Worm (Caenorhabditis elegans) whole organism, young adult: ENCODE results near the gene K10B4.1.

ENCODE experiments used
- B0019.2 ChIP-seq: fragments of 200-800 bp; sonication (Bioruptor generic); conservative IDR thresholded peaks from 2 replicates; pipeline ENCODE4 v1.3.6; 2022; ENCODE audit warnings: missing genetic modification reagents, missing genetic modification characterization, missing compliant biosample characterization
- C06A6.2 ChIP-seq: fragments of 200-800 bp; sonication (Bioruptor generic); conservative IDR thresholded peaks from 2 replicates; pipeline ENCODE4 v1.3.6; 2022; ENCODE audit warnings: missing genetic modification characterization, missing compliant biosample characterization
- C17E4.6 ChIP-seq: fragments of 200-800 bp; sonication (Bioruptor generic); IDR thresholded peaks from 2 replicates; pipeline ENCODE4 v1.3.6; 2022; ENCODE audit warnings: missing genetic modification reagents, missing genetic modification characterization, missing compliant biosample characterization
- F23B12.7 ChIP-seq: sonication (generic microtip); optimal IDR thresholded peaks from 2 replicates; lab custom pipeline; 2017; ENCODE audit warnings: missing genetic modification characterization, mild to moderate bottlenecking, missing compliant biosample characterization, antibody characterized with exemption, moderate library complexity; ENCODE audit not compliant: insufficient read depth
- F57A8.1 ChIP-seq: fragments of 200-800 bp; sonication (Bioruptor generic); optimal IDR thresholded peaks from 2 replicates; lab custom pipeline; 2018; ENCODE audit warnings: mild to moderate bottlenecking, missing genetic modification characterization, moderate library complexity, missing compliant biosample characterization
- K12H6.12 ChIP-seq: fragments of 200-800 bp; sonication (Bioruptor generic); optimal IDR thresholded peaks from 2 replicates; lab custom pipeline; 2018; ENCODE audit warnings: mild to moderate bottlenecking, missing genetic modification characterization, missing compliant biosample characterization
- T26A5.8 ChIP-seq: sonication (generic microtip); optimal IDR thresholded peaks from 2 replicates; lab custom pipeline; 2016; ENCODE audit warnings: missing genetic modification characterization, missing compliant biosample characterization
- akir-1 ChIP-seq: fragments of 200-800 bp; sonication (Bioruptor generic); optimal IDR thresholded peaks from 2 replicates; lab custom pipeline; 2018; ENCODE audit warnings: mild to moderate bottlenecking, missing genetic modification characterization, moderate library complexity, missing compliant biosample characterization
- ama-1 ChIP-seq, 3 experiments: fragments of 150-350 bp in 1 of 3; sonication (generic microtip) in 2 of 3; optimal IDR thresholded peaks; 2 replicates each; lab custom pipeline; 2014 to 2018; ENCODE audit warnings: missing biosample characterization in 2 of 3, missing genetic modification characterization in 2 of 3, missing genetic modification reagents in 2 of 3
- aptf-3 ChIP-seq: fragments of 200-800 bp; sonication (Bioruptor generic); IDR thresholded peaks from 2 replicates; pipeline ENCODE4 v1.3.6; 2022; ENCODE audit warnings: missing genetic modification characterization, missing compliant biosample characterization
- athp-1 ChIP-seq: sonication (generic microtip); optimal IDR thresholded peaks from 2 replicates; lab custom pipeline; 2017; ENCODE audit warnings: mild to moderate bottlenecking, missing genetic modification characterization, missing compliant biosample characterization
- attf-3 ChIP-seq: fragments of 200-800 bp; sonication (Bioruptor generic); conservative IDR thresholded peaks from 2 replicates; pipeline ENCODE4 v1.3.6; 2022; ENCODE audit warnings: missing genetic modification reagents, missing genetic modification characterization, missing compliant biosample characterization
- bed-1 ChIP-seq: fragments of 200-800 bp; sonication (Bioruptor generic); IDR thresholded peaks from 2 replicates; pipeline ENCODE4 v1.3.6; 2022; ENCODE audit warnings: missing genetic modification reagents, missing genetic modification characterization, missing compliant biosample characterization
- bed-2 ChIP-seq: fragments of 200-800 bp; sonication (Bioruptor generic); IDR thresholded peaks from 2 replicates; pipeline ENCODE4 v1.3.6; 2022; ENCODE audit warnings: missing genetic modification reagents, missing genetic modification characterization, missing compliant biosample characterization
- ceh-79 ChIP-seq: sonication (generic microtip); optimal IDR thresholded peaks from 2 replicates; lab custom pipeline; 2017; ENCODE audit warnings: mild to moderate bottlenecking, missing genetic modification characterization, missing compliant biosample characterization
- ceh-91 ChIP-seq: fragments of 200-800 bp; sonication (Bioruptor generic); IDR thresholded peaks from 2 replicates; pipeline ENCODE4 v1.3.6; 2022; ENCODE audit warnings: missing genetic modification reagents, missing genetic modification characterization, missing compliant biosample characterization
- chd-7 ChIP-seq: sonication (generic microtip); optimal IDR thresholded peaks from 2 replicates; lab custom pipeline; 2016; ENCODE audit warnings: mild to moderate bottlenecking, missing genetic modification characterization, moderate library complexity, missing compliant biosample characterization
- efl-1 ChIP-seq: fragments of 150-350 bp; optimal IDR thresholded peaks from 2 replicates; lab custom pipeline; 2014; ENCODE audit warnings: missing biosample characterization, missing genetic modification reagents, missing genetic modification characterization
- egl-44 ChIP-seq: fragments of 200-800 bp; sonication (Bioruptor generic); IDR thresholded peaks from 2 replicates; pipeline ENCODE4 v1.3.6; 2022; ENCODE audit warnings: missing genetic modification reagents, missing genetic modification characterization, missing compliant biosample characterization
- ekl-4 ChIP-seq: fragments of 200-800 bp; sonication (Bioruptor generic); IDR thresholded peaks from 2 replicates; pipeline ENCODE4 v1.3.6; 2022; ENCODE audit warnings: missing genetic modification reagents, missing genetic modification characterization, missing compliant biosample characterization
- ets-4 ChIP-seq: fragments of 200-800 bp; sonication (Bioruptor generic); optimal IDR thresholded peaks from 2 replicates; lab custom pipeline; 2018; ENCODE audit warnings: mild to moderate bottlenecking, missing genetic modification characterization, missing compliant biosample characterization
- gei-17 ChIP-seq: fragments of 200-800 bp; sonication (Bioruptor generic); optimal IDR thresholded peaks from 2 replicates; lab custom pipeline; 2018; ENCODE audit warnings: mild to moderate bottlenecking, missing genetic modification characterization, missing compliant biosample characterization
- lin-40 ChIP-seq: sonication (generic microtip); optimal IDR thresholded peaks from 2 replicates; lab custom pipeline; 2016; ENCODE audit warnings: missing genetic modification characterization, mild to moderate bottlenecking, missing compliant biosample characterization, missing genotype, missing genetic modification reagents
- lir-1 ChIP-seq: fragments of 200-800 bp; sonication (Bioruptor generic); conservative IDR thresholded peaks from 2 replicates; pipeline ENCODE4 v1.3.6; 2022; ENCODE audit warnings: missing genetic modification reagents, missing genetic modification characterization, missing compliant biosample characterization
- lsl-1 ChIP-seq: fragments of 200-800 bp; sonication (Bioruptor generic); optimal IDR thresholded peaks from 2 replicates; lab custom pipeline; 2018; ENCODE audit warnings: mild to moderate bottlenecking, missing genetic modification characterization, moderate library complexity, missing compliant biosample characterization
- mes-4 ChIP-seq: sonication (generic microtip); optimal IDR thresholded peaks from 2 replicates; lab custom pipeline; 2016; ENCODE audit warnings: missing genotype, missing genetic modification characterization, missing compliant biosample characterization
- nfya-1 ChIP-seq: sonication (generic microtip); optimal IDR thresholded peaks from 2 replicates; lab custom pipeline; 2017; ENCODE audit warnings: antibody characterized with exemption, missing compliant biosample characterization, missing genetic modification characterization, borderline replicate concordance; ENCODE audit not compliant: insufficient read depth
- nhr-179 ChIP-seq: sonication (generic microtip); optimal IDR thresholded peaks from 2 replicates; lab custom pipeline; 2016; ENCODE audit warnings: mild to moderate bottlenecking, missing genetic modification characterization, missing compliant biosample characterization
- pha-4 ChIP-seq: fragments of 150-350 bp; sonication (generic microtip); optimal IDR thresholded peaks from 2 replicates; lab custom pipeline; 2014; ENCODE audit warnings: missing biosample characterization, missing genetic modification reagents, missing genetic modification characterization
- rec-8 ChIP-seq, 2 experiments: sonication (generic microtip); optimal IDR thresholded peaks; 2 replicates each; lab custom pipeline; 2016; ENCODE audit warnings: mild to moderate bottlenecking in 2 of 2, missing genetic modification characterization in 2 of 2, missing genetic modification reagents in 2 of 2, missing genotype in 2 of 2, missing biosample characterization in 1 of 2, missing compliant biosample characterization in 1 of 2, moderate library complexity in 1 of 2
- repo-1 ChIP-seq: sonication (generic microtip); optimal IDR thresholded peaks from 2 replicates; lab custom pipeline; 2017; ENCODE audit warnings: mild to moderate bottlenecking, missing genetic modification characterization, missing compliant biosample characterization
- rpc-1 ChIP-seq, 2 experiments: fragments of 150-350 bp in 1 of 2; sonication (generic microtip) in 1 of 2; optimal IDR thresholded peaks; 2 replicates each; lab custom pipeline; 2014 to 2018; ENCODE audit warnings: missing biosample characterization in 1 of 2, missing genetic modification characterization in 1 of 2, missing genetic modification reagents in 1 of 2, missing genotype in 1 of 2
- sea-2 ChIP-seq: fragments of 200-800 bp; sonication (Bioruptor generic); IDR thresholded peaks from 2 replicates; pipeline ENCODE4 v1.3.6; 2022; ENCODE audit warnings: missing genetic modification characterization, missing compliant biosample characterization
- snpc-1.1 ChIP-seq: sonication (generic microtip); optimal IDR thresholded peaks from 2 replicates; lab custom pipeline; 2017; ENCODE audit warnings: missing genetic modification characterization, mild to moderate bottlenecking, missing compliant biosample characterization, antibody characterized with exemption, moderate library complexity, missing genotype, missing genetic modification reagents; ENCODE audit not compliant: insufficient read depth
- somi-1 ChIP-seq: fragments of 200-800 bp; sonication (Bioruptor generic); optimal IDR thresholded peaks from 2 replicates; lab custom pipeline; 2018; ENCODE audit warnings: mild to moderate bottlenecking, missing genetic modification characterization, missing compliant biosample characterization
- tbx-9 ChIP-seq: sonication (generic microtip); optimal IDR thresholded peaks from 2 replicates; lab custom pipeline; 2016; ENCODE audit warnings: borderline replicate concordance, missing genetic modification characterization, inconsistent platforms, missing compliant biosample characterization
- zfh-2 ChIP-seq: fragments of 200-800 bp; sonication (Bioruptor generic); conservative IDR thresholded peaks from 2 replicates; pipeline ENCODE4 v1.3.6; 2022; ENCODE audit warnings: missing genetic modification reagents, missing genetic modification characterization, missing compliant biosample characterization
- zim-3 ChIP-seq: sonication (generic microtip); optimal IDR thresholded peaks from 2 replicates; lab custom pipeline; 2017; ENCODE audit warnings: mild to moderate bottlenecking, missing genetic modification characterization, moderate library complexity, missing compliant biosample characterization
- ztf-3 ChIP-seq: fragments of 200-800 bp; sonication (Bioruptor generic); optimal IDR thresholded peaks from 2 replicates; lab custom pipeline; 2018; ENCODE audit warnings: mild to moderate bottlenecking, missing genetic modification characterization, missing compliant biosample characterization
- ztf-6 ChIP-seq: fragments of 200-800 bp; sonication (Bioruptor generic); IDR thresholded peaks from 2 replicates; pipeline ENCODE4 v1.3.6; 2022; ENCODE audit warnings: missing genetic modification reagents, missing genetic modification characterization, missing compliant biosample characterization

The K10B4.1 gene

DNA sequence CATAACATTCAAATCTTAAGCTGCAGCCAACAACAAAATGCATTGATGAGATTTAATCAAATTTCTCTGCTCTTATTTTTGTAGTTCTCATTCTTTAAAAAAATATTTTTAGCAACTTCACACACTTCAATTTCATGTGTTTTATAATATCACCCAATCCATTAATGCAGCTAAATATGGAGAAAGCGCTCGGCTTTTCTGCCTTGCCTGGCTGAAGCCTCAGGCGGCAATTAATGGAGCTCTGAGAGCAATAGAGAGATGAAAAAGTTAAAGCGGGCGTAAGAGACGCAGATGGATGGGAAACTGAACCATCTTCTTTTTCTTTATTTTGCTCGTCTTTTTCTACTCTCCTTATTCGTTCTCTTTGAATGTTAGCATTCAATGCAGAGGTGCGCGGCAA lies 27.6 kb upstream of the K10B4.1 start:
- TF ChIP-seq somi-1 (GFP tag; lab: Kevin White, UChicago), result no peak
- TF ChIP-seq athp-1, result no peak
- no peak for TF ChIP-seq lin-40
- no peak for TF ChIP-seq F57A8.1 (GFP tag; lab: Kevin White, UChicago)
- no peak for TF ChIP-seq efl-1 (GFP tag; lab: Kevin White, UChicago)
- TF ChIP-seq ztf-6 (GFP tag; lab: Robert Waterston, UW), result no peak
- no peak for TF ChIP-seq ets-4 (GFP tag; lab: Kevin White, UChicago)
- no peak for TF ChIP-seq akir-1 (GFP tag; lab: Kevin White, UChicago)
- no peak for TF ChIP-seq T26A5.8 (tag; lab: Kevin White, UChicago)
- no peak for TF ChIP-seq ekl-4 (GFP tag; lab: Robert Waterston, UW)
- TF ChIP-seq K12H6.12 (tag; lab: Kevin White, UChicago), result no peak
- no peak for TF ChIP-seq bed-2 (GFP tag; lab: Robert Waterston, UW)

DNA sequence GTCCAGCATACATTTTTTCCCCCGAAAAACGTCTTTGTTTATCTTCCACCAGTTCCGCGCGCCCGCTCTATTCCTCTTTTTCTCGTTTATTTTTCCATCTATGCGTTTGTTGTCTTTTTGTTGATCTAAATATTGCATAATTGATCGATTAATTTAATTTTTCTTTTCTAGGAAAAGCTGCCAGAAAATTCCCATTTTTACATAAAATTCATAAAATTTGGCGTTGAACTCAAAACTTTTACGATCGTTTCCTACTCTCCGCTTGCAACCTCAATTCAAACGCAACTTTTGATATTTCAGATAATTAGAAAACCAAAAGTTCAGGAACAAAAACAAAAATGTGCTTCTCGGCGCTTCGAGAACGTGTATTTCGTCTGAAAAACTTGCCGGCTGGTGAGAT lies 26.4 kb upstream of the K10B4.1 start, which contains the start of gene C50D2.2:
C50D2.2 (plus strand) TSS at position 301 of the 400 bp plus-strand sequence.
- no peak for TF ChIP-seq athp-1
- TF ChIP-seq attf-3 (GFP tag; lab: Robert Waterston, UW), result no peak
- TF ChIP-seq lir-1 (GFP tag; lab: Robert Waterston, UW), result no peak
- TF ChIP-seq bed-1 (GFP tag; lab: Robert Waterston, UW), result no peak
- TF ChIP-seq mes-4 (tag; lab: Kevin White, UChicago), result no peak
- TF ChIP-seq C17E4.6 (GFP tag; lab: Robert Waterston, UW), result no peak
- TF ChIP-seq egl-44 (GFP tag; lab: Robert Waterston, UW), result no peak
- no peak for TF ChIP-seq aptf-3 (GFP tag; lab: Robert Waterston, UW)
- no peak for TF ChIP-seq gei-17 (GFP tag; lab: Kevin White, UChicago)
- TF ChIP-seq rpc-1 (optimal IDR thresholded peaks at IDR 0.05; lab: Kevin White, UChicago), result no peak
- TF ChIP-seq rpc-1 (tag; optimal IDR thresholded peaks at IDR 0.05; lab: Kevin White, UChicago), result no peak
- TF ChIP-seq nhr-179, result no peak
- TF ChIP-seq efl-1 (GFP tag; lab: Kevin White, UChicago), result no peak
- no peak for TF ChIP-seq ceh-79 (tag; lab: Kevin White, UChicago)
- no peak for TF ChIP-seq chd-7 (tag; lab: Kevin White, UChicago)
- TF ChIP-seq ama-1 (optimal IDR thresholded peaks at IDR 0.05; lab: Kevin White, UChicago), result no peak
- TF ChIP-seq ama-1 (GFP tag; optimal IDR thresholded peaks at IDR 0.05; lab: Kevin White, UChicago), result no peak
- no peak for TF ChIP-seq somi-1 (GFP tag; lab: Kevin White, UChicago)
- no peak for TF ChIP-seq repo-1 (tag; lab: Kevin White, UChicago)

DNA sequence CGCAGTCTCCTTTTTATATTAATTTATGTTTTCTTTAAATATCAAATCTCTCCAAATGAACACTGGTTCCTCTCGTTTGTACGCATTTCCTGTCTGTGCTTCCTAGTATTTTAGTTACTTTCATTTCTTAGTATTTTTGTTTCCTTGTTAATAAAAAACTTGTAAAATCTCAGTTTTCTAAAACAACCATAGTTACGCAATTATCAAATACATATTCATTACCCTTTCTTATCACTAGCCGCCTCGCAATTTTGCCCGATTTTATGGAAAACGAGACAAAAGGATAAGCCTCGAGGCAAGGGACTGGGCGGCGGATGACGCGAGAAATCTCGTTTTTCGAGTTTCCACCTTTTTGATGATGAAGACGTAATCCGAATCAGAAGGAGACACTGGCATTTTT lies 24.0 kb upstream of the K10B4.1 start, which contains the start of gene C50D2.1:
C50D2.1 (plus strand) TSS at position 301 of the 400 bp plus-strand sequence.
- TF ChIP-seq mes-4 (tag; lab: Kevin White, UChicago) (no peak), nfya-1 (tag; lab: Kevin White, UChicago) (no peak), zfh-2 (GFP tag; lab: Robert Waterston, UW) (no peak), F23B12.7 (tag; lab: Kevin White, UChicago) (no peak), rec-8 (tag; optimal IDR thresholded peaks at IDR 0.05; lab: Kevin White, UChicago) (no peak), ztf-3 (GFP tag; lab: Kevin White, UChicago) (no peak), ceh-91 (GFP tag; lab: Robert Waterston, UW) (no peak), chd-7 (tag; lab: Kevin White, UChicago) (no peak), sea-2 (GFP tag; lab: Robert Waterston, UW) (no peak), C06A6.2 (GFP tag; lab: Robert Waterston, UW) (no peak), B0019.2 (GFP tag; lab: Robert Waterston, UW) (no peak), pha-4 (tag; lab: Kevin White, UChicago) (no peak), zim-3 (tag; lab: Kevin White, UChicago) (no peak), efl-1 (GFP tag; lab: Kevin White, UChicago) (no peak), T26A5.8 (tag; lab: Kevin White, UChicago) (no peak), tbx-9 (no peak), F57A8.1 (GFP tag; lab: Kevin White, UChicago) (no peak), snpc-1.1 (no peak), lsl-1 (GFP tag; lab: Kevin White, UChicago) (no peak)
